Fruit fly (Drosophila melanogaster): ENCODE data around the gene PNUTS.
A peak's percentile ranks its signal among the peaks of the same experiment; 100 is the strongest.

DNA sequence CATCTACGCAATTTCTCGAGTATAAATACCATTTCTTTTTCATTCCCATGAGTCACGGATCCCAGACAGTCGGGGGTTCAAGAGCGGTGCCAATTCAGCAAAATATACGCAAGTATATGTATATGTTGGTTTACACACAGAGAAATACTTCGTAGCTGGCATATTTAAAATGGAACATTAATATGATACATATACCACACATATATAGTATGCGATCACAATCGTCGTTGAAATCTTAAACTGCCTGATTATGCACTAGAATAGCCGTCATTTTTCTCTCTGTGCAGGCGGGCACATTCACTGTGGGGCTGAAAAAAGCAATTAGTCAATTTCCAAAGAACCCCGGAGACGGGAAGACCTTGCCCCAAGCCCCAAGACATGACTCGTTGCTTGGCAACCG is 28.6 kb upstream of the PNUTS start:
- TF ChIP-seq CG13204 (GFP tag; optimal IDR thresholded peaks at IDR 0.05) (no peak), CG12605 (GFP tag; IDR thresholded peaks at IDR 0.05) (peak; percentile 96), fd96Ca (GFP tag; IDR thresholded peaks at IDR 0.05) (peak; percentile 96), CG9948 (tag; optimal IDR thresholded peaks at IDR 0.05) (peak; percentile 93)
